Fruit fly (Drosophila melanogaster) whole organism, prepupa: Measurements from ENCODE around the gene Mcm6.

Experiments
- CG1621 ChIP-seq: fragments of 200-800 bp; sonication (Bioruptor generic); optimal IDR thresholded peaks from 3 replicates; lab custom pipeline; 2018; ENCODE audit warnings: missing biosample characterization, mild to moderate bottlenecking, missing genetic modification characterization
- CG16779 ChIP-seq: fragments of 200-800 bp; sonication (Bioruptor generic); optimal IDR thresholded peaks from 3 replicates; lab custom pipeline; 2017; ENCODE audit warnings: missing biosample characterization, mild to moderate bottlenecking, missing genetic modification characterization
- CG32006 ChIP-seq: fragments of 200-800 bp; sonication (Bioruptor generic); optimal IDR thresholded peaks from 3 replicates; lab custom pipeline; 2017; ENCODE audit warnings: missing biosample characterization, mild to moderate bottlenecking, missing genetic modification characterization
- CG34406 ChIP-seq: fragments of 200-800 bp; sonication (Bioruptor generic); optimal IDR thresholded peaks from 3 replicates; lab custom pipeline; 2016; ENCODE audit warnings: missing biosample characterization, missing genetic modification characterization
- CG3919 ChIP-seq: fragments of 200-800 bp; sonication (Bioruptor generic); optimal IDR thresholded peaks from 3 replicates; lab custom pipeline; 2016; ENCODE audit warnings: missing biosample characterization, missing genetic modification characterization
- CG4318 ChIP-seq: fragments of 200-800 bp; sonication (Bioruptor generic); optimal IDR thresholded peaks from 3 replicates; lab custom pipeline; 2017; ENCODE audit warnings: missing biosample characterization, mild to moderate bottlenecking, missing genetic modification characterization
- CG6163 ChIP-seq: fragments of 200-800 bp; sonication (Bioruptor generic); IDR thresholded peaks from 3 replicates; pipeline ENCODE4 v1.3.6; 2022; ENCODE audit warnings: missing biosample characterization, missing genetic modification characterization
- CG6276 ChIP-seq: fragments of 200-800 bp; sonication (Bioruptor generic); optimal IDR thresholded peaks from 2 replicates; lab custom pipeline; 2017; ENCODE audit warnings: missing biosample characterization, mild to moderate bottlenecking, missing genetic modification characterization
- CG6792 ChIP-seq: fragments of 200-800 bp; sonication (Bioruptor generic); optimal IDR thresholded peaks from 3 replicates; lab custom pipeline; 2016; ENCODE audit warnings: missing biosample characterization, missing genetic modification characterization
- CG6808 ChIP-seq: fragments of 200-800 bp; sonication (Bioruptor generic); optimal IDR thresholded peaks from 3 replicates; lab custom pipeline; 2017; ENCODE audit warnings: missing biosample characterization, missing genetic modification characterization, mild to moderate bottlenecking, moderate library complexity, missing genetic modification reagents
- CG8119 ChIP-seq: fragments of 200-800 bp; sonication (Bioruptor generic); IDR thresholded peaks from 3 replicates; pipeline ENCODE4 v1.3.6; 2022; ENCODE audit warnings: missing biosample characterization, missing genetic modification characterization
- CG9139 ChIP-seq: fragments of 200-800 bp; sonication (Bioruptor generic); optimal IDR thresholded peaks from 3 replicates; lab custom pipeline; 2017; ENCODE audit warnings: missing biosample characterization, mild to moderate bottlenecking, missing genetic modification characterization
- Eip78C ChIP-seq: fragments of 200-800 bp; sonication (Bioruptor generic); peaks from one replicate; lab custom pipeline; 2016; ENCODE audit warnings: missing biosample characterization, missing genetic modification characterization
- Eip93F ChIP-seq: fragments of 200-800 bp; sonication (Bioruptor generic); optimal IDR thresholded peaks from 2 replicates; lab custom pipeline; 2016; ENCODE audit warnings: missing biosample characterization, mild to moderate bottlenecking, missing genetic modification characterization
- Ets21C ChIP-seq: fragments of 200-800 bp; sonication (Bioruptor generic); optimal IDR thresholded peaks from 3 replicates; lab custom pipeline; 2016; ENCODE audit warnings: missing biosample characterization, missing genetic modification characterization
- Ets96B ChIP-seq: fragments of 200-800 bp; optimal IDR thresholded peaks from 2 replicates; lab custom pipeline; 2019; ENCODE audit warnings: missing biosample characterization, mild to moderate bottlenecking, missing genetic modification characterization, moderate library complexity
- Hr39 ChIP-seq: fragments of 200-800 bp; sonication (Bioruptor generic); optimal IDR thresholded peaks from 2 replicates; lab custom pipeline; 2016; ENCODE audit warnings: missing biosample characterization, missing genetic modification characterization
- Hr4 ChIP-seq: fragments of 200-800 bp; sonication (Bioruptor generic); optimal IDR thresholded peaks from 3 replicates; lab custom pipeline; 2016; ENCODE audit warnings: missing biosample characterization, missing genetic modification characterization
- Lpt ChIP-seq: fragments of 200-800 bp; sonication (Bioruptor generic); optimal IDR thresholded peaks from 3 replicates; lab custom pipeline; 2016; ENCODE audit warnings: missing biosample characterization, missing genetic modification characterization
- Met ChIP-seq: fragments of 200-800 bp; sonication (Bioruptor generic); optimal IDR thresholded peaks from 3 replicates; lab custom pipeline; 2016; ENCODE audit warnings: missing biosample characterization, missing genetic modification characterization
- OdsH ChIP-seq: fragments of 200-800 bp; sonication (Bioruptor generic); optimal IDR thresholded peaks from 3 replicates; lab custom pipeline; 2016; ENCODE audit warnings: missing biosample characterization, missing genetic modification characterization
- Sox102F ChIP-seq: fragments of 200-800 bp; sonication (Bioruptor generic); optimal IDR thresholded peaks from 2 replicates; lab custom pipeline; 2016; ENCODE audit warnings: missing biosample characterization, mild to moderate bottlenecking, missing genetic modification characterization
- Sox14 ChIP-seq: fragments of 200-800 bp; sonication (Bioruptor generic); optimal IDR thresholded peaks from 3 replicates; lab custom pipeline; 2016; ENCODE audit warnings: missing biosample characterization, missing genetic modification characterization
- Sox15 ChIP-seq: fragments of 200-800 bp; sonication (Bioruptor generic); optimal IDR thresholded peaks from 3 replicates; lab custom pipeline; 2016; ENCODE audit warnings: missing biosample characterization, missing genetic modification characterization
- achi ChIP-seq: fragments of 200-800 bp; sonication (Bioruptor generic); optimal IDR thresholded peaks from 3 replicates; lab custom pipeline; 2016; ENCODE audit warnings: missing biosample characterization, missing genetic modification characterization
- cyc ChIP-seq: fragments of 200-800 bp; sonication (Bioruptor generic); optimal IDR thresholded peaks from 3 replicates; lab custom pipeline; 2016; ENCODE audit warnings: missing biosample characterization, missing genetic modification characterization
- dac ChIP-seq: fragments of 200-800 bp; sonication (Bioruptor generic); optimal IDR thresholded peaks from 2 replicates; lab custom pipeline; 2017; ENCODE audit warnings: missing biosample characterization, mild to moderate bottlenecking, missing genetic modification characterization
- eg ChIP-seq: fragments of 200-800 bp; sonication (Bioruptor generic); IDR thresholded peaks from 3 replicates; pipeline ENCODE4 v1.3.6; 2022; ENCODE audit warnings: missing biosample characterization, missing genetic modification characterization
- esn ChIP-seq: fragments of 200-800 bp; sonication (Bioruptor generic); optimal IDR thresholded peaks from 2 replicates; lab custom pipeline; 2016; ENCODE audit warnings: missing biosample characterization, mild to moderate bottlenecking, missing genetic modification characterization, moderate library complexity
- fd59A ChIP-seq: fragments of 200-800 bp; sonication (Bioruptor generic); optimal IDR thresholded peaks from 2 replicates; lab custom pipeline; 2017; ENCODE audit warnings: missing biosample characterization, mild to moderate bottlenecking, missing genetic modification characterization, missing genetic modification reagents
- fd85E ChIP-seq: fragments of 200-800 bp; sonication (Bioruptor generic); optimal IDR thresholded peaks from 3 replicates; lab custom pipeline; 2016; ENCODE audit warnings: missing biosample characterization, missing genetic modification characterization
- pdm3 ChIP-seq: fragments of 200-800 bp; sonication (Bioruptor generic); optimal IDR thresholded peaks from 3 replicates; lab custom pipeline; 2016; ENCODE audit warnings: missing biosample characterization, missing genetic modification characterization
- salr ChIP-seq, 2 experiments: fragments of 200-800 bp; sonication (Bioruptor generic); optimal IDR thresholded peaks; 3 replicates each; lab custom pipeline; 2016 to 2018; ENCODE audit warnings: missing biosample characterization in 2 of 2, missing genetic modification characterization in 2 of 2, mild to moderate bottlenecking in 1 of 2
- ss ChIP-seq, 2 experiments: fragments of 200-800 bp; sonication (Bioruptor generic); optimal IDR thresholded peaks; 2 replicates in 1 of 2; 3 replicates in 1 of 2; lab custom pipeline; 2017 to 2018; ENCODE audit warnings: mild to moderate bottlenecking in 2 of 2, missing biosample characterization in 2 of 2, missing genetic modification characterization in 2 of 2, moderate library complexity in 1 of 2
- svp ChIP-seq: fragments of 200-800 bp; sonication (Bioruptor generic); peaks from one replicate; lab custom pipeline; 2016; ENCODE audit warnings: missing biosample characterization, missing genetic modification characterization

Gene Mcm6

DNA sequence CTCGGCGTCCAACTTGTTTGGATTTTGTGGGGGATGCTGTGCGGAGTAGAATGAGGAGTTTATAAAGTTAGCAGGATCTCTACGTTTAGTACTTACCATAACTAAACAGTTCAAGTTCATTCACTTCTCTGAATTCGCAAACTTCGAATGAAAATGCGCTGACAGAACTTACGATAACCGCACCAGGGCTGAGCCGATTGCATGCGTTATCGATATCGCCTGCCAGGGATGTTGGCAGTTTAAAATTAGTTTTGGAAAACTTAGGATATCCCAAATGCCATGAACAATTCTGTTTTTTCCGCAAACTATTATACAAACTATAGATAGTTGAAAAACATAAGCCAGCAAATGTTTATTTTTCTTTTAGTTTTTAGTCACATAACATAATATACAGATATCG, 13.1 kb downstream of the Mcm6 start, which contains the start of gene CG44303:
Gene CG44303 (minus strand): TSS at position 154 of the 400 bp plus-strand sequence.
- TF ChIP-seq CG16779 (tag; lab: Kevin White, UChicago) (no peak), CG6163 (GFP tag; lab: Robert Waterston, UW) (no peak), eg (no peak), Sox14 (GFP tag; lab: Kevin White, UChicago) (no peak), salr (GFP tag; optimal IDR thresholded peaks at IDR 0.05; lab: Kevin White, UChicago) (no peak), CG6792 (GFP tag; lab: Kevin White, UChicago) (no peak), fd59A (no peak), CG3919 (GFP tag; lab: Kevin White, UChicago) (no peak), svp (GFP tag; lab: Kevin White, UChicago) (no peak), Sox102F (GFP tag; lab: Kevin White, UChicago) (no peak), dac (GFP tag; lab: Kevin White, UChicago) (no peak), Eip78C (no peak), Hr4 (GFP tag; lab: Kevin White, UChicago) (no peak), CG4318 (GFP tag; lab: Kevin White, UChicago) (no peak), CG9139 (no peak), CG34406 (GFP tag; lab: Kevin White, UChicago) (no peak), CG32006 (GFP tag; lab: Kevin White, UChicago) (no peak), CG6808 (GFP tag; lab: Kevin White, UChicago) (no peak), CG8119 (GFP tag; lab: Robert Waterston, UW) (no peak)

DNA sequence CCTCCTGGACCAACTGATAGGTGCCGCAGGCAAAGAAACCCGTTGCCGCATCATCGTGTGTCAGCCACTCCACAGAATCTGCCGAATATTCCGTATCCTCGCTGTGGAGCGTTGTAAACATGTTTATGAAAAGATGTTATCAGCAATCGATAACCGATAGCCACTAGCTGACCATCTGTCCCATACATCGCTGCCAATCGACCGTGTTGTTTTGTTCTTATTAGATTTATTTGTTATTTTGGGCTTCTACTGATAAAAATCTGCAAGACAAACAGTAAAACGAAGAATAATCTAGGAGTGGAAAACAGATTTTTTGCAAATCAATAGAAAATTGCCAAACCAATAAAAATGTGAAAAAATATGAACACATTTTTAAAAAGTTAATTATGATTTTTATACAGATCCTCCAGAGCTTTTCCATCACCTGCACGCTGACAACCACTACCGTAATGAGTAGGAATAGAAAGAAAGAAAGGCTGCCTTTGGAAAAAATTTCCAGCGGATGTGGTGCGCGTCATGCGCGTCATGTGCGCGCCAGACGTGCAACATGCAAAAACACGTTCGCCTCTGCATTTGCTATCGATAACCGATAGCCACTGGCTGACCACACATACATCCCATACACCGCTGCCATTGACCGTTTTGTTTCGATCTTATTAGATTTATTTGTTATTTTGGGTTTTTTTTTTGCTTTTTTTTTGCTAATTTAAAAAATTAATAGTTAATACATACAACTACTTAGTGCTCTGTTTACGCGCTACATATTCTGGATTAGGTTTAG, 14.6 kb downstream of the Mcm6 start, which contains the start of gene CG3184:
Gene CG3184 (minus strand): TSS at position 155 of the 781 bp plus-strand sequence.
- TF ChIP-seq Hr39 (no peak), pdm3 (GFP tag; lab: Kevin White, UChicago) (no peak), dac (GFP tag; lab: Kevin White, UChicago) (no peak), CG6276 (GFP tag; lab: Kevin White, UChicago) (no peak), OdsH (no peak), CG6808 (GFP tag; lab: Kevin White, UChicago) (no peak), cyc (GFP tag; lab: Kevin White, UChicago) (no peak), fd85E (GFP tag; lab: Kevin White, UChicago) (no peak), Hr4 (GFP tag; lab: Kevin White, UChicago) (no peak), Lpt (no peak), achi (GFP tag; lab: Kevin White, UChicago) (no peak), Sox15 (no peak), Eip93F (GFP tag; lab: Kevin White, UChicago) (no peak), Met (GFP tag; lab: Kevin White, UChicago) (no peak), CG9139 (no peak), esn (GFP tag; lab: Kevin White, UChicago) (no peak), CG8119 (GFP tag; lab: Robert Waterston, UW) (no peak)

DNA sequence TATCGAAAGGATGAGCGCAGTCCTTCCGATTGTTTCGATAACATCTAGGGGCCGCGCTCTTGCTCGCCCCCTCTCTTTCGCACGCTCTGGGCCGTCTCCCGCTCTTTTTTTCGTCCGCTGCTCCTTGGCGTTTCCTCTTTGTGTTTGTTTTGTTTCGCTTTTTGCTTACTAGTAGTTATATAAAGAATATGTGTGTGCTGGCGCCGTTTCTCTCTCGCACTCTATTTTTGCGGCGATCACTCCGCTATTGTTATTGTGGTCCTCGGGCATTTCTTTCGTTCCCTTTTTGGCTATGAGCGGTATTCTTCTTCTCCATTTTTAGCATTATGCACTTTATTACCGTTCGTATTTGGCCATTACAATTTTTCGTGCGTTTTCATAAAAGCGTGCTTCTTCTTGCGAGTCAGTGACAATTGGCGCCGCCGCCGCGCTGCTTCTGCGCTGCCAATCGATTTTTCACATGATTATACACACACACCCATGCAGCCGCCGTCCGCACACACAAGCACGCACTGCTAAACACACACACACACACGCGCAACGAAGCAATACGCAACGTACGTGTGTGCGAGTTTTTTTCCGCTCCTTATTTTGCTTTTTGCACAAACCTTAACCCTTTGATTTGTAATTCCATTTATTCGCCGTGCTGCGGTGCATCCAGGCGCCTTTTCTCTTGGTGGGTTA, 20.1 kb downstream of the Mcm6 start:
- TF ChIP-seq Ets21C = no peak
- peak in 1 of 2 experiments; percentile 73 for TF ChIP-seq ss (GFP tag; optimal IDR thresholded peaks at IDR 0.05; lab: Kevin White, UChicago)
- TF ChIP-seq OdsH = no peak
- peak; percentile 69 for TF ChIP-seq Eip78C
- TF ChIP-seq svp (GFP tag; lab: Kevin White, UChicago) = no peak
- no peak for TF ChIP-seq Hr4 (GFP tag; lab: Kevin White, UChicago)
- no peak for TF ChIP-seq CG16779 (tag; lab: Kevin White, UChicago)
- TF ChIP-seq salr (GFP tag; optimal IDR thresholded peaks at IDR 0.05; lab: Kevin White, UChicago) = no peak
- peak; percentile 3 for TF ChIP-seq Sox14 (GFP tag; lab: Kevin White, UChicago)
- peak; percentile 0 for TF ChIP-seq Ets96B (tag; lab: Kevin White, UChicago)
- peak; percentile 43 for TF ChIP-seq CG1621 (tag; lab: Kevin White, UChicago)
